Worm (Caenorhabditis elegans): ENCODE data around the gene mak-1.

The mak-1 gene

DNA sequence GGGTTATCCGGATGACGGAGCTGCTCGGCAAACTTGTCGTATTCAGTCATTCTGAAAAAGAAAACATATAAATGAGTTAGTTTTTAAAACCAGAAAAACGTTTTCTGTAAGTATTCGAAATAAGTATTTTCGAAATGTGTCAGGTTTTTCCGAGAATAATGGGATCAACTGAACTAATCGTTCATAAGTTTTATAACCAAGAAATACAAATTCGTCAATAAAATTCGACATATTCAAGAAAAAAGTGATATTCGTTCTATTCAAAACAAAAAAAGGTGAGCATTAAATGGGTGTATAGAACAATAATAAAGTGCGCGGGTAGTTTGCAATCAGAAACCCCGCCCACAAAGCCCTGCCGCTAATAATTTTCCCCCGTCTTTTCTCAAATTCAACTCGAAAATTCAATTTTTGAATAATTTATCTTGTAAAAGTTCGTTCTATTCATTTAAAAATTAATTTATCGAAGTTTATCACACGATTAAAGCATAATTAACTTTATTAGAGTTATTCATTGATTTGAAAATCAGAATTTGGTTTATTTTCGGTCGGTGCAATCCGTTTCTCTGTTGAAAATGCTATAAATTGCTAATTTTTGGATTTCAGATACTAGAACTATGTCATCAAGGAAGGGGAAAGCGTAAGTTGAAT lies 27.5 kb upstream of the mak-1 start, which contains the start of the genes cyn-11 and T01B7.5:
TSS of gene cyn-11 (minus strand) at position 51 of the 648 bp plus-strand sequence.
TSS of gene T01B7.5 (plus strand) at position 598 of the 648 bp plus-strand sequence.
- TF ChIP-seq ceh-100 (GFP tag; IDR thresholded peaks at IDR 0.05), result peak; percentile 25; the same call in 1 of the 2 replicates
- no peak for TF ChIP-seq nfya-1 (tag; optimal IDR thresholded peaks at IDR 0.05; ENCODE audit: borderline replicate concordance, insufficient read depth)
- no peak for TF ChIP-seq madf-6 (GFP tag; IDR thresholded peaks at IDR 0.05)
- TF ChIP-seq nhr-80 (tag; optimal IDR thresholded peaks at IDR 0.05), result peak; percentile 3
- no peak for TF ChIP-seq chd-7 (tag; optimal IDR thresholded peaks at IDR 0.05)
- peak; percentile 29 for TF ChIP-seq attf-5 (GFP tag; optimal IDR thresholded peaks at IDR 0.05)
- TF ChIP-seq efl-1 (GFP tag; optimal IDR thresholded peaks at IDR 0.05), result peak; percentile 46
- no peak for TF ChIP-seq zfh-2 (GFP tag; conservative IDR thresholded peaks at IDR 0.05)

DNA sequence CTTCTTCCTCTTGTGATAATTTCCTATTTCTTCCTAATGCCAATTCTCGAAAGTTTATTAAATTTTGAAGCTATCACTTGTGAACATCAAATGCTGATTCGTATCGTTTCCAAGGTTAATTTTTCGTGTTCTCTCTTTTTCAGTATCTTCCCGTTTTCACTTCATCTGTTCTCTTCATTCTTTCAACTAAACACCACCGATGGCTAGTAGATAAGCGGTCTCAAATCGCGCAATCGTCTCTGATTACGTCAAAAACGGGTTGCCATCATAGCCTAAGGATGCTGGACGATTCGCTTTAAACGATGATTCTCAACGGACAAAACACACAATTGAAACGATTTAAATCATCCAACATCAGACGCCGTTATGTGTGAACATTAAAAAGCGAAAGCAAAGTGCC lies 26.3 kb upstream of the mak-1 start:
- TF ChIP-seq Y67H2A.10 (GFP tag; conservative IDR thresholded peaks at IDR 0.05) (no peak), atf-7 (tag; optimal IDR thresholded peaks at IDR 0.05) (no peak), C06A6.2 (GFP tag; conservative IDR thresholded peaks at IDR 0.05) (no peak), rpc-1 (optimal IDR thresholded peaks at IDR 0.05) (no peak), rpc-1 (tag; optimal IDR thresholded peaks at IDR 0.05) (no peak), attf-6 (GFP tag; IDR thresholded peaks at IDR 0.05) (no peak), hlh-26 (GFP tag; conservative IDR thresholded peaks at IDR 0.05) (no peak)

ce11 chrII:8721955-8722524 lies 21.8 kb upstream of the mak-1 start, which contains the start of gene trcs-2:
TSS of gene trcs-2 (plus strand) at chrII:8722474.
- no peak for TF ChIP-seq lag-1 (GFP tag; IDR thresholded peaks at IDR 0.05)
- no peak for TF ChIP-seq lin-35 (GFP tag; optimal IDR thresholded peaks at IDR 0.05)
- 0 out of 2 replicates have a peak, but pooled peaks have one; percentile 32 for TF ChIP-seq dox-1 (GFP tag; IDR thresholded peaks at IDR 0.05)
- no peak for TF ChIP-seq hlh-12 (tag; optimal IDR thresholded peaks at IDR 0.05)
- TF ChIP-seq C06A6.2 (GFP tag; conservative IDR thresholded peaks at IDR 0.05), result no peak
- peak; percentile 41; the same call in 1 of the 2 replicates for TF ChIP-seq nfyb-1 (GFP tag; IDR thresholded peaks at IDR 0.05)
- no peak for TF ChIP-seq dpff-1 (tag; optimal IDR thresholded peaks at IDR 0.05)
- no peak for TF ChIP-seq F39B2.1 (GFP tag; IDR thresholded peaks at IDR 0.05)
- TF ChIP-seq K12H6.12 (tag; optimal IDR thresholded peaks at IDR 0.05), result no peak

ce11 chrII:8726700-8727099 lies 17.2 kb upstream of the mak-1 start, which contains the start of gene T01B7.9:
TSS of gene T01B7.9 (minus strand) at chrII:8726800.
- no peak for TF ChIP-seq rpc-1 (optimal IDR thresholded peaks at IDR 0.05)
- TF ChIP-seq rpc-1 (tag; optimal IDR thresholded peaks at IDR 0.05), result no peak
- TF ChIP-seq madf-8 (GFP tag; conservative IDR thresholded peaks at IDR 0.05), result no peak
- TF ChIP-seq nhr-27 (tag; optimal IDR thresholded peaks at IDR 0.05), result no peak
- TF ChIP-seq ccch-3 (GFP tag; optimal IDR thresholded peaks at IDR 0.05), result no peak
- no peak for TF ChIP-seq lir-1 (GFP tag; conservative IDR thresholded peaks at IDR 0.05)
- no peak for TF ChIP-seq cebp-2 (GFP tag; IDR thresholded peaks at IDR 0.05)
- TF ChIP-seq madf-6 (GFP tag; IDR thresholded peaks at IDR 0.05), result no peak
- no peak for TF ChIP-seq lsy-27 (tag; optimal IDR thresholded peaks at IDR 0.05; ENCODE audit: borderline replicate concordance, insufficient read depth)
- TF ChIP-seq nfya-2 (GFP tag; IDR thresholded peaks at IDR 0.05), result no peak
- no peak for TF ChIP-seq repo-1 (tag; optimal IDR thresholded peaks at IDR 0.05)
- TF ChIP-seq mes-4 (tag; optimal IDR thresholded peaks at IDR 0.05), result no peak
- no peak for TF ChIP-seq snpc-4 (GFP tag; optimal IDR thresholded peaks at IDR 0.05)
- TF ChIP-seq snpc-4 (tag; optimal IDR thresholded peaks at IDR 0.05), result no peak
